Fruit fly (Drosophila melanogaster) whole organism, prepupa: ENCODE measurements around the gene CG10959.

ENCODE experiments used
- Blimp-1 ChIP-seq: fragments of 200-800 bp; sonication (Bioruptor generic); optimal IDR thresholded peaks from 3 replicates; lab custom pipeline; 2017; ENCODE audit warnings: missing biosample characterization, missing genetic modification characterization, mild to moderate bottlenecking, moderate library complexity, missing genetic modification reagents
- CG11294 ChIP-seq: fragments of 200-800 bp; sonication (Bioruptor generic); IDR thresholded peaks from 2 replicates; pipeline ENCODE4 v1.3.6; 2022; ENCODE audit warnings: missing biosample characterization, missing genetic modification characterization
- CG11762 ChIP-seq: fragments of 200-800 bp; sonication (Bioruptor generic); optimal IDR thresholded peaks from 3 replicates; lab custom pipeline; 2016; ENCODE audit warnings: missing biosample characterization, missing genetic modification characterization; ENCODE audit not compliant: insufficient read depth
- CG11902 ChIP-seq: fragments of 200-800 bp; sonication (Bioruptor generic); optimal IDR thresholded peaks from 3 replicates; lab custom pipeline; 2016; ENCODE audit warnings: missing biosample characterization, missing genetic modification characterization
- CG15336 ChIP-seq: fragments of 200-800 bp; sonication (Bioruptor generic); IDR thresholded peaks from 2 replicates; pipeline ENCODE4 v1.3.6; 2022; ENCODE audit warnings: missing biosample characterization, missing genetic modification characterization
- CG1621 ChIP-seq: fragments of 200-800 bp; sonication (Bioruptor generic); optimal IDR thresholded peaks from 3 replicates; lab custom pipeline; 2018; ENCODE audit warnings: missing biosample characterization, mild to moderate bottlenecking, missing genetic modification characterization
- CG31627 ChIP-seq: fragments of 200-800 bp; sonication (Bioruptor generic); optimal IDR thresholded peaks from 3 replicates; lab custom pipeline; 2016; ENCODE audit warnings: missing biosample characterization, missing genetic modification characterization
- CG32006 ChIP-seq: fragments of 200-800 bp; sonication (Bioruptor generic); optimal IDR thresholded peaks from 3 replicates; lab custom pipeline; 2017; ENCODE audit warnings: missing biosample characterization, mild to moderate bottlenecking, missing genetic modification characterization
- CG34406 ChIP-seq: fragments of 200-800 bp; sonication (Bioruptor generic); optimal IDR thresholded peaks from 3 replicates; lab custom pipeline; 2016; ENCODE audit warnings: missing biosample characterization, missing genetic modification characterization
- CG6163 ChIP-seq: fragments of 200-800 bp; sonication (Bioruptor generic); IDR thresholded peaks from 3 replicates; pipeline ENCODE4 v1.3.6; 2022; ENCODE audit warnings: missing biosample characterization, missing genetic modification characterization
- CG6854 ChIP-seq: fragments of 200-800 bp; sonication (Bioruptor generic); optimal IDR thresholded peaks from 2 replicates; lab custom pipeline; 2017; ENCODE audit warnings: missing biosample characterization, mild to moderate bottlenecking, missing genetic modification characterization
- CG7368 ChIP-seq: fragments of 200-800 bp; sonication (Bioruptor generic); optimal IDR thresholded peaks from 3 replicates; lab custom pipeline; 2016; ENCODE audit warnings: missing biosample characterization, missing genetic modification characterization
- CG8319 ChIP-seq: fragments of 200-800 bp; sonication (Bioruptor generic); optimal IDR thresholded peaks from 3 replicates; lab custom pipeline; 2016; ENCODE audit warnings: missing biosample characterization, missing genetic modification characterization
- Eip78C ChIP-seq: fragments of 200-800 bp; sonication (Bioruptor generic); peaks from one replicate; lab custom pipeline; 2016; ENCODE audit warnings: missing biosample characterization, missing genetic modification characterization
- Eip93F ChIP-seq: fragments of 200-800 bp; sonication (Bioruptor generic); optimal IDR thresholded peaks from 2 replicates; lab custom pipeline; 2016; ENCODE audit warnings: missing biosample characterization, mild to moderate bottlenecking, missing genetic modification characterization
- Hr38 ChIP-seq: sonication (Bioruptor generic); optimal IDR thresholded peaks from 2 replicates; lab custom pipeline; 2016; ENCODE audit warnings: missing biosample characterization, missing genetic modification characterization
- Lpt ChIP-seq: fragments of 200-800 bp; sonication (Bioruptor generic); optimal IDR thresholded peaks from 3 replicates; lab custom pipeline; 2016; ENCODE audit warnings: missing biosample characterization, missing genetic modification characterization
- OdsH ChIP-seq: fragments of 200-800 bp; sonication (Bioruptor generic); optimal IDR thresholded peaks from 3 replicates; lab custom pipeline; 2016; ENCODE audit warnings: missing biosample characterization, missing genetic modification characterization
- Sox102F ChIP-seq: fragments of 200-800 bp; sonication (Bioruptor generic); optimal IDR thresholded peaks from 2 replicates; lab custom pipeline; 2016; ENCODE audit warnings: missing biosample characterization, mild to moderate bottlenecking, missing genetic modification characterization
- achi ChIP-seq: fragments of 200-800 bp; sonication (Bioruptor generic); optimal IDR thresholded peaks from 3 replicates; lab custom pipeline; 2016; ENCODE audit warnings: missing biosample characterization, missing genetic modification characterization
- acj6 ChIP-seq: fragments of 200-800 bp; sonication (Bioruptor generic); optimal IDR thresholded peaks from 3 replicates; lab custom pipeline; 2016; ENCODE audit warnings: missing biosample characterization, missing genetic modification characterization
- dsx ChIP-seq: fragments of 200-800 bp; optimal IDR thresholded peaks from 3 replicates; lab custom pipeline; 2019; ENCODE audit warnings: missing biosample characterization, mild to moderate bottlenecking, missing genetic modification characterization, moderate library complexity; ENCODE audit not compliant: poor library complexity, severe bottlenecking
- eg ChIP-seq: fragments of 200-800 bp; sonication (Bioruptor generic); IDR thresholded peaks from 3 replicates; pipeline ENCODE4 v1.3.6; 2022; ENCODE audit warnings: missing biosample characterization, missing genetic modification characterization
- esn ChIP-seq: fragments of 200-800 bp; sonication (Bioruptor generic); optimal IDR thresholded peaks from 2 replicates; lab custom pipeline; 2016; ENCODE audit warnings: missing biosample characterization, mild to moderate bottlenecking, missing genetic modification characterization, moderate library complexity
- fkh ChIP-seq: fragments of 200-800 bp; sonication (Bioruptor generic); optimal IDR thresholded peaks from 3 replicates; lab custom pipeline; 2017; ENCODE audit warnings: missing biosample characterization, mild to moderate bottlenecking, missing genetic modification characterization, moderate library complexity
- net ChIP-seq: fragments of 200-800 bp; sonication (Bioruptor generic); optimal IDR thresholded peaks from 3 replicates; lab custom pipeline; 2016; ENCODE audit warnings: missing biosample characterization, missing genetic modification characterization
- spab ChIP-seq: fragments of 200-800 bp; sonication (Bioruptor generic); optimal IDR thresholded peaks from 2 replicates; lab custom pipeline; 2017; ENCODE audit warnings: missing biosample characterization, mild to moderate bottlenecking, missing genetic modification characterization, missing genetic modification reagents
- ss ChIP-seq, 2 experiments: fragments of 200-800 bp; sonication (Bioruptor generic); optimal IDR thresholded peaks; 2 replicates in 1 of 2; 3 replicates in 1 of 2; lab custom pipeline; 2017 to 2018; ENCODE audit warnings: mild to moderate bottlenecking in 2 of 2, missing biosample characterization in 2 of 2, missing genetic modification characterization in 2 of 2, moderate library complexity in 1 of 2
- vri ChIP-seq: fragments of 200-800 bp; sonication (Bioruptor generic); optimal IDR thresholded peaks from 3 replicates; lab custom pipeline; 2016; ENCODE audit warnings: missing biosample characterization, mild to moderate bottlenecking, missing genetic modification characterization

Gene CG10959

DNA sequence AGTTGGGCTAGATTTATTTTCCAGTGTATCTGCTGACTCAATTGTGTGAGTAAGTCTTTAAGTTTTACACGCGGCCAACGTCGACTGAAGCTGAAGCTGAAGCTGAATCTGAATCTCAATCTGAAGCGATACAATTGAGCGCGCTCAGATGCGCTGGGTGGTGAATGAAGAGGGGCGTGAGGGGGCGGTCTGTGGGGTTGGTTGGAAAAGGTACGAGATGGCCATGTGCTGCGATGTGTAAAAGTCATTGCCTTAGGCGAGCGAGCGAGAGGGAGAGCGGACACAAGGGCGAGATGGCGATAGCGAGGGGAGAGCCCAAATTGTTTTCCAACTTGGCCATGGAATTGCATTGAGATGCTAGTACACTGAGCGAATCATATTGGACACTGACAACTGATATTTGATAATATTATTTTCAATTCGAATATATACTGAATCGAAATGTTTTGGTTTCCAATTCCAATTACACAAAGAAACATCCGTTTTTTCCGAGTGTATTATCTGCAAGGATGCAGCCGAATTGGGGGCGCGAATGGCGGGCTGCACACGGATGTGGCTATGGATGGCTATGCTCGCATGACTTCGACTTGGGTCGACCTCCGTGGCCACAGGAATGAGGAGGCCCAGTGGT is 48.1 kb downstream of the CG10959 start (continued):
- TF ChIP-seq Eip93F (GFP tag; lab: Kevin White, UChicago): peak; percentile 43
- peak; percentile 56 for TF ChIP-seq CG6854 (GFP tag; lab: Kevin White, UChicago)
- peak; percentile 62 for TF ChIP-seq esn (GFP tag; lab: Kevin White, UChicago)
- peak; percentile 69 for TF ChIP-seq CG32006 (GFP tag; lab: Kevin White, UChicago)
- TF ChIP-seq CG8319 (GFP tag; lab: Kevin White, UChicago): peak; percentile 44
- peak; percentile 34 for TF ChIP-seq spab (GFP tag; lab: Kevin White, UChicago)
- TF ChIP-seq CG11294: peak; percentile 54; the same call in 1 of the 2 replicates
- peak; percentile 26 for TF ChIP-seq Blimp-1
- TF ChIP-seq CG34406 (GFP tag; lab: Kevin White, UChicago): peak; percentile 62
- TF ChIP-seq vri (GFP tag; lab: Kevin White, UChicago): peak; percentile 54
- TF ChIP-seq net (GFP tag; lab: Kevin White, UChicago): peak; percentile 13
- peak; percentile 61 for TF ChIP-seq CG7368 (GFP tag; lab: Kevin White, UChicago)
- TF ChIP-seq dsx: peak; percentile 55
- peak; percentile 68 for TF ChIP-seq CG1621 (tag; lab: Kevin White, UChicago)
- TF ChIP-seq Lpt (GFP tag; lab: Kevin White, UChicago): peak; percentile 61

DNA sequence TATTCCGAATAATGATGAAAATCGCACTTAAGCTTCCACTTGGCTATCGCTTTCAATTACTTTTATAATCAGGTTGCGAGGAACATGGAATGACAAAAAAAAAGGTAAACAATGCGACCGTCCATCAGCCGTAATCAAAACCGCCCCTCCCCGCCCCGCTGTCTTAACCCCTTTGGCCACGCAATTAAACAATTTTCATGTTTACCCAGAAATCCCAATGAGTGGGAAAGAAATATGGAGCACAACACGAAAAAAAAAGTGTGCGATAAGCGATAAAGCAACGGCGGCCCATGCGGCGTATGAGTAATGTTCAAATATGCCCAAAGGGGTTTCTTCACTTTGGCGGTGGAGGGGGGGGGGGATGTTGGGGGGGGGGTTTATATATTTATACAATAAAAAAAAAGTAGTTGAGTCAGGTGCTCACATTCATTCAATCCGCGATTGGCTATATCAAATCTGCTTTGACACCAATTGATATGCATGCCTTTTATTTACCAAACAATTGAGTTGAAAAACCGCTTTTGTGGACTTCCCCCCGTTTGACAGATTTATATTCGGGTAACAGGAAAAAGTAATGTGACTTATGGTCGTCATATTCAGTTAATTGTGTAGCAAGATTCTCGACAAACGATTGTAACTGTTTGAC is 50.5 kb downstream of the CG10959 start:
- TF ChIP-seq CG31627 (no peak), CG11762 (GFP tag; lab: Kevin White, UChicago) (no peak), CG11294 (no peak), Hr38 (GFP tag; lab: Kevin White, UChicago) (no peak), Sox102F (GFP tag; lab: Kevin White, UChicago) (no peak), achi (GFP tag; lab: Kevin White, UChicago) (no peak), Eip78C (GFP tag; lab: Kevin White, UChicago) (no peak), CG11902 (GFP tag; lab: Kevin White, UChicago) (no peak), eg (GFP tag; lab: Robert Waterston, UW) (0 out of 3 replicates have a peak, but pooled peaks have one; percentile 22), vri (GFP tag; lab: Kevin White, UChicago) (peak; percentile 56), CG15336 (GFP tag; lab: Robert Waterston, UW) (no peak), CG6163 (GFP tag; lab: Robert Waterston, UW) (0 out of 3 replicates have a peak, but pooled peaks have one; percentile 28), acj6 (GFP tag; lab: Kevin White, UChicago) (no peak), OdsH (GFP tag; lab: Kevin White, UChicago) (no peak), fkh (peak; percentile 96), ss (GFP tag; optimal IDR thresholded peaks at IDR 0.05; lab: Kevin White, UChicago) (no peak)
